Worm (Caenorhabditis elegans) whole organism, mixed stage, embryonic: Measurements from ENCODE around the gene srbc-71.

ENCODE experiments used
- drap-1 ChIP-seq: fragments of 200-800 bp; sonication (Bioruptor generic); optimal IDR thresholded peaks from 3 replicates; lab custom pipeline; 2018; ENCODE audit warnings: mild to moderate bottlenecking, missing genetic modification characterization, missing compliant biosample characterization
- nhr-12 ChIP-seq: fragments of 150-350 bp; optimal IDR thresholded peaks from 2 replicates; lab custom pipeline; 2014; ENCODE audit warnings: missing biosample characterization, missing genetic modification characterization
- sptf-1 ChIP-seq: sonication (generic microtip); optimal IDR thresholded peaks from 2 replicates; lab custom pipeline; 2017; ENCODE audit warnings: mild to moderate bottlenecking, missing genetic modification characterization, moderate library complexity, missing compliant biosample characterization
- unc-62 ChIP-seq: fragments of 150-350 bp; optimal IDR thresholded peaks from 2 replicates; lab custom pipeline; 2014; ENCODE audit warnings: missing biosample characterization, missing genetic modification reagents, missing genetic modification characterization

- TF ChIP-seq unc-62 (GFP tag; lab: Kevin White, UChicago): no peak
- no peak for TF ChIP-seq drap-1 (GFP tag; lab: Kevin White, UChicago)
- no peak for TF ChIP-seq sptf-1 (tag; lab: Kevin White, UChicago)
- TF ChIP-seq nhr-12: no peak
These were observed 2.2 kb upstream of the srbc-71 start, which contains the start of gene srbc-70 for ce11 chrIV:4227917-4228316.
